Worm (Caenorhabditis elegans): ENCODE measurements around the gene T20F7.3.
"Not testable (repeated sequence)": the region's sequence is repeated elsewhere in the genome, so short reads cannot be mapped to it uniquely, and the experiment has no call there.

T20F7.3 gene

ce11 chrX:16816854-16817253 is 43.3 kb upstream of the T20F7.3 start:
- TF ChIP-seq zip-5 (tag; optimal IDR thresholded peaks at IDR 0.05) = no peak
- no peak for TF ChIP-seq pha-4 (tag; optimal IDR thresholded peaks at IDR 0.05)
- peak; percentile 84 for TF ChIP-seq unc-42 (tag; optimal IDR thresholded peaks at IDR 0.05)

DNA sequence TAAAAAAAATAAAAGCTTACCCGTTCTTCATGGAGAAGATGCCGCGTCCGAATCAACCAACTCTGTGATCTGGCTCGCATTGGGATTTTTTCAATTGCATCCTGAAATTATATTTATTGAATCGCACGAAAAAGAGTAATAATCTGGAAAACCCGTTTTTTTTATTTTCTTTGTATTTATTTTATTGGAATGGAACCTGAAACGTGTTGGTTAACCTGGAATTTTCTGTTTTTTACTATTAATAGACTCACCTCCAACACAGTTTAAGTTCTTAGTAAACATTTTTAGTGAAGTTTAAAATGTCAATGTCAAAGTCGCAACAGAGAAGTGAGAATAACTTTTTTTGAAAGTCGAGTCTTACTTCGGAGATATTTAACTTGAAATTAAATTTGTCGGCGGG is 41.9 kb upstream of the T20F7.3 start:
- no peak for TF ChIP-seq pqm-1 (tag; optimal IDR thresholded peaks at IDR 0.05)
- TF ChIP-seq mec-3 (tag; optimal IDR thresholded peaks at IDR 0.05; ENCODE audit: borderline replicate concordance) = no peak
- no peak for TF ChIP-seq che-1 (tag; optimal IDR thresholded peaks at IDR 0.05)
- TF ChIP-seq ceh-48 (tag; optimal IDR thresholded peaks at IDR 0.05) = no peak
- no peak for TF ChIP-seq hlh-13 (GFP tag; optimal IDR thresholded peaks at IDR 0.05)
- no peak for TF ChIP-seq C38D4.7 (GFP tag; optimal IDR thresholded peaks at IDR 0.05)
- no peak for TF ChIP-seq elt-4 (tag; optimal IDR thresholded peaks at IDR 0.05)
- TF ChIP-seq ceh-45 (GFP tag; IDR thresholded peaks at IDR 0.05) = no peak

ce11 chrX:16821533-16821932 is 38.7 kb upstream of the T20F7.3 start:
- no peak for TF ChIP-seq hlh-15 (tag; optimal IDR thresholded peaks at IDR 0.05)
- TF ChIP-seq ref-2 (tag; optimal IDR thresholded peaks at IDR 0.05) = no peak
- TF ChIP-seq ama-1 (optimal IDR thresholded peaks at IDR 0.05) = no peak
- TF ChIP-seq nhr-11 (tag; optimal IDR thresholded peaks at IDR 0.05) = no peak
- TF ChIP-seq hlh-8 (tag; optimal IDR thresholded peaks at IDR 0.05) = no peak
- TF ChIP-seq nfya-1 (tag; optimal IDR thresholded peaks at IDR 0.05) = no peak
- no peak for TF ChIP-seq T23F11.4 (GFP tag; optimal IDR thresholded peaks at IDR 0.05)
- TF ChIP-seq zip-5 (tag; optimal IDR thresholded peaks at IDR 0.05) = no peak
- no peak for TF ChIP-seq C38D4.7 (GFP tag; optimal IDR thresholded peaks at IDR 0.05)
- TF ChIP-seq pha-4 (tag; optimal IDR thresholded peaks at IDR 0.05) = no peak
- TF ChIP-seq fkh-6 (tag; optimal IDR thresholded peaks at IDR 0.05) = no peak
- TF ChIP-seq sox-2 (GFP tag; IDR thresholded peaks at IDR 0.05) = no peak
- TF ChIP-seq sdc-2 (tag; optimal IDR thresholded peaks at IDR 0.05) = no peak

DNA sequence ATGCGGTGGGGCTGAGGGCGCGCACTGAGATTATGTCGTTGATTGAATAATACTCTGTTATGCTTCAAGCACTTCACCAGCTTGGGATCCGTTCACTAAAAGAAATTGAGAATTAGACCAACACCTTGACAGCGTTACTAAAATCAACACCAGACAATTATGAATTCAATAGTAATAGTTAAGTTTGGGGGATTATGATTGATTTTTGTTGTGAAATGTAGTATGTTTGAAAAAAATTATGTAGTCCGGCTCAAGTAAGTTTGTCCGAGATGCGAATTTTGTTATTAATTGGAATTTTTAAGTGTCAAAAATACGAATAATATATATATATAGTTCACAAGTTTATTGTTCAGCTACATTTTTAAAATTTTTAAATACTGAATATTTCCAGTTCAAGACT is 34.8 kb upstream of the T20F7.3 start, which contains the start of gene sto-5:
Gene sto-5, minus strand, starts transcription at position 101 of the 400 bp plus-strand sequence.
- TF ChIP-seq syd-9 (tag; optimal IDR thresholded peaks at IDR 0.05) = no peak
- TF ChIP-seq hlh-30 (tag; optimal IDR thresholded peaks at IDR 0.05; ENCODE audit: insufficient read depth) = no peak
- no peak for TF ChIP-seq Y22D7AL.16 (tag; optimal IDR thresholded peaks at IDR 0.05)
- TF ChIP-seq lim-6 (tag; optimal IDR thresholded peaks at IDR 0.05) = no peak
- TF ChIP-seq sox-2 (GFP tag; IDR thresholded peaks at IDR 0.05) = no peak
- TF ChIP-seq ceh-30 (tag; optimal IDR thresholded peaks at IDR 0.05) = no peak
- TF ChIP-seq pha-2 (tag; optimal IDR thresholded peaks at IDR 0.05) = no peak
- TF ChIP-seq T23F11.4 (GFP tag; optimal IDR thresholded peaks at IDR 0.05) = no peak

- no peak for TF ChIP-seq ceh-22 (tag; optimal IDR thresholded peaks at IDR 0.05)
- TF ChIP-seq dmd-4 (tag; optimal IDR thresholded peaks at IDR 0.05; ENCODE audit: borderline replicate concordance) = no peak
- TF ChIP-seq sox-2 (GFP tag; IDR thresholded peaks at IDR 0.05) = no peak
- peak; percentile 58 for TF ChIP-seq ceh-31 (tag; optimal IDR thresholded peaks at IDR 0.05)
- TF ChIP-seq elt-2 (tag; optimal IDR thresholded peaks at IDR 0.05) = no peak
- no peak for TF ChIP-seq ceh-30 (tag; optimal IDR thresholded peaks at IDR 0.05)
- no peak for TF ChIP-seq pha-2 (tag; optimal IDR thresholded peaks at IDR 0.05)
- no peak for TF ChIP-seq ceh-6 (GFP tag; optimal IDR thresholded peaks at IDR 0.05)
These were observed 33.7 kb upstream of the T20F7.3 start for ce11 chrX:16826500-16826899.

DNA sequence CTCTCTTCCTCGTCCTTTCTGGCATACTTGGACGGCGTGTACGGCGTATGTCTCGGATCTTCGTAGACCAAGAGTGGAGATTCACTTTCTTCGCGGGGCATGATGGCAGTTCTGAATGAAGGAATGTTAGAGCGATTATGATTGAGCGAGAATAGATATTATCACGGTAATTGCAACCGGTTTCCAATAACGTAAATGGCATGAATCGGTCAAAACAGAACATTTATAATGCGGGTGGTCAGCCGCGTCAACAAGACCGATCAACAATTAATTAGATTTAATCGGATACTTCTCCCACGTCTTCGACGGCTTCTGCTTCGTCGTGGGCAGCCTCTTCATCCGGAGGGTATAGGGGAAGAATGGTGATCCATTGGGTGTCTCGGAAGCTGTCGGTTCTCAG is 25.5 kb upstream of the T20F7.3 start, which contains the start of gene F41G4.13:
Gene F41G4.13, minus strand, starts transcription at position 101 of the 400 bp plus-strand sequence.
- TF ChIP-seq dve-1 (tag; optimal IDR thresholded peaks at IDR 0.05); pat-9 (tag; optimal IDR thresholded peaks at IDR 0.05); T23F11.4 (GFP tag; optimal IDR thresholded peaks at IDR 0.05): not testable (repeated sequence)
